Worm (Caenorhabditis elegans) whole organism, L1 larva: ENCODE results near the gene C14B1.3.

Source experiments
- C04F5.9 ChIP-seq: sonication (generic microtip); optimal IDR thresholded peaks from 2 replicates; lab custom pipeline; 2016; ENCODE audit warnings: missing genetic modification characterization, missing compliant biosample characterization
- C16A3.4 ChIP-seq: fragments of 150-350 bp; optimal IDR thresholded peaks from 2 replicates; lab custom pipeline; 2014; ENCODE audit warnings: missing biosample characterization, missing genetic modification characterization
- Y116A8C.19 ChIP-seq: sonication (generic microtip); optimal IDR thresholded peaks from 2 replicates; lab custom pipeline; 2016; ENCODE audit warnings: missing compliant biosample characterization, missing genetic modification characterization, borderline replicate concordance
- aha-1 ChIP-seq: fragments of 150-350 bp; optimal IDR thresholded peaks from 2 replicates; lab custom pipeline; 2014; ENCODE audit warnings: missing biosample characterization, missing genetic modification characterization
- alr-1 ChIP-seq: fragments of 200-800 bp; sonication (Bioruptor generic); optimal IDR thresholded peaks from 2 replicates; lab custom pipeline; 2018; ENCODE audit warnings: borderline replicate concordance, mild to moderate bottlenecking, missing genetic modification characterization, missing compliant biosample characterization
- aly-2 ChIP-seq: fragments of 150-350 bp; optimal IDR thresholded peaks from 2 replicates; lab custom pipeline; 2014; ENCODE audit warnings: missing biosample characterization, missing genetic modification characterization
- ama-1 ChIP-seq: fragments of 150-350 bp; optimal IDR thresholded peaks from 2 replicates; lab custom pipeline; 2014
- blmp-1 ChIP-seq: fragments of 150-350 bp; optimal IDR thresholded peaks from 2 replicates; lab custom pipeline; 2014; ENCODE audit warnings: missing biosample characterization, missing genetic modification characterization
- dsc-1 ChIP-seq: sonication (generic microtip); optimal IDR thresholded peaks from 2 replicates; lab custom pipeline; 2016; ENCODE audit warnings: mild to moderate bottlenecking, missing genetic modification characterization, missing compliant biosample characterization
- efl-1 ChIP-seq, 4 experiments: fragments of 150-350 bp; optimal IDR thresholded peaks in 3 of 4; peaks in 1 of 4; 1 replicate in 1 of 4; 2 replicates in 3 of 4; lab custom pipeline; 2014; ENCODE audit warnings: missing biosample characterization in 2 of 4, missing genetic modification characterization in 2 of 4, missing genetic modification reagents in 2 of 4
- egl-13 ChIP-seq: sonication (generic microtip); optimal IDR thresholded peaks from 2 replicates; lab custom pipeline; 2016; ENCODE audit warnings: missing genotype, missing genetic modification reagents, missing genetic modification characterization, missing compliant biosample characterization
- elt-2 ChIP-seq: sonication (generic microtip); optimal IDR thresholded peaks from 2 replicates; lab custom pipeline; 2016; ENCODE audit warnings: missing genetic modification characterization, mild to moderate bottlenecking, inconsistent platforms, missing compliant biosample characterization, missing genetic modification reagents
- elt-3 ChIP-seq, 6 experiments: fragments of 150-350 bp in 1 of 6; sonication (generic microtip); optimal IDR thresholded peaks; 2 replicates each; lab custom pipeline; 2017 to 2018; ENCODE audit warnings: missing biosample characterization in 6 of 6, missing genetic modification characterization in 6 of 6, inconsistent platforms in 1 of 6
- ets-5 ChIP-seq: fragments of 200-800 bp; sonication (Bioruptor generic); IDR thresholded peaks from 2 replicates; pipeline ENCODE4 v1.3.6; 2022; ENCODE audit warnings: missing genetic modification characterization, missing compliant biosample characterization
- fkh-4 ChIP-seq: sonication (generic microtip); optimal IDR thresholded peaks from 2 replicates; lab custom pipeline; 2016; ENCODE audit warnings: missing compliant biosample characterization, missing genetic modification characterization, borderline replicate concordance
- fos-1 ChIP-seq: fragments of 150-350 bp; optimal IDR thresholded peaks from 2 replicates; lab custom pipeline; 2014; ENCODE audit warnings: missing biosample characterization, missing genetic modification characterization
- jun-1 ChIP-seq: fragments of 150-350 bp; optimal IDR thresholded peaks from 2 replicates; lab custom pipeline; 2014; ENCODE audit warnings: missing biosample characterization, missing genetic modification reagents, missing genetic modification characterization
- lin-14 ChIP-seq: fragments of 200-800 bp; sonication (Bioruptor generic); optimal IDR thresholded peaks from 2 replicates; lab custom pipeline; 2018; ENCODE audit warnings: mild to moderate bottlenecking, missing genetic modification characterization, moderate library complexity, missing compliant biosample characterization
- lin-39 ChIP-seq: fragments of 150-350 bp; optimal IDR thresholded peaks from 2 replicates; lab custom pipeline; 2014; ENCODE audit warnings: missing biosample characterization, missing genetic modification reagents, missing genetic modification characterization
- mab-9 ChIP-seq: fragments of 200-800 bp; sonication (Bioruptor generic); IDR thresholded peaks from 2 replicates; pipeline ENCODE4 v1.3.6; 2022; ENCODE audit warnings: missing genetic modification reagents, missing genetic modification characterization, missing compliant biosample characterization
- mef-2 ChIP-seq: fragments of 150-350 bp; optimal IDR thresholded peaks from 2 replicates; lab custom pipeline; 2014; ENCODE audit warnings: missing biosample characterization, missing genetic modification characterization
- mep-1 ChIP-seq: fragments of 150-350 bp; optimal IDR thresholded peaks from 2 replicates; lab custom pipeline; 2014; ENCODE audit warnings: missing biosample characterization, missing genetic modification characterization
- nhr-11 ChIP-seq: fragments of 150-350 bp; optimal IDR thresholded peaks from 2 replicates; lab custom pipeline; 2014; ENCODE audit warnings: missing biosample characterization, missing genetic modification characterization
- nhr-47 ChIP-seq: sonication (generic microtip); optimal IDR thresholded peaks from 2 replicates; lab custom pipeline; 2016; ENCODE audit warnings: mild to moderate bottlenecking, missing genetic modification characterization, moderate library complexity, missing compliant biosample characterization
- nhr-90 ChIP-seq: sonication (generic microtip); optimal IDR thresholded peaks from 2 replicates; lab custom pipeline; 2016; ENCODE audit warnings: mild to moderate bottlenecking, missing genetic modification characterization, missing compliant biosample characterization; ENCODE audit not compliant: poor library complexity
- pag-3 ChIP-seq: sonication (generic microtip); optimal IDR thresholded peaks from 2 replicates; lab custom pipeline; 2017; ENCODE audit warnings: missing genetic modification characterization, mild to moderate bottlenecking, missing compliant biosample characterization, antibody characterized with exemption, borderline replicate concordance; ENCODE audit not compliant: insufficient read depth
- pax-3 ChIP-seq: fragments of 200-800 bp; sonication (Bioruptor generic); optimal IDR thresholded peaks from 2 replicates; lab custom pipeline; 2018; ENCODE audit warnings: mild to moderate bottlenecking, missing genetic modification characterization, moderate library complexity, missing compliant biosample characterization
- pqm-1 ChIP-seq: sonication (generic microtip); optimal IDR thresholded peaks from 3 replicates; lab custom pipeline; 2017; ENCODE audit warnings: missing biosample characterization, missing genetic modification characterization
- rnt-1 ChIP-seq: sonication (generic microtip); optimal IDR thresholded peaks from 2 replicates; lab custom pipeline; 2016; ENCODE audit warnings: mild to moderate bottlenecking, missing genetic modification characterization, moderate library complexity, missing compliant biosample characterization
- skn-1 ChIP-seq: fragments of 150-350 bp; optimal IDR thresholded peaks from 2 replicates; lab custom pipeline; 2014; ENCODE audit warnings: missing biosample characterization, missing genetic modification characterization
- snu-23 ChIP-seq: sonication (generic microtip); optimal IDR thresholded peaks from 2 replicates; lab custom pipeline; 2016; ENCODE audit warnings: missing genetic modification characterization, missing compliant biosample characterization
- sox-4 ChIP-seq: sonication (generic microtip); optimal IDR thresholded peaks from 2 replicates; lab custom pipeline; 2016; ENCODE audit warnings: missing genetic modification characterization, missing compliant biosample characterization
- sup-37 ChIP-seq: fragments of 200-800 bp; sonication (Bioruptor generic); optimal IDR thresholded peaks from 2 replicates; lab custom pipeline; 2018; ENCODE audit warnings: mild to moderate bottlenecking, missing genetic modification characterization, missing compliant biosample characterization
- swsn-7 ChIP-seq: sonication (generic microtip); optimal IDR thresholded peaks from 2 replicates; lab custom pipeline; 2016; ENCODE audit warnings: missing genetic modification characterization, missing compliant biosample characterization
- unc-130 ChIP-seq: fragments of 150-350 bp; optimal IDR thresholded peaks from 2 replicates; lab custom pipeline; 2017; ENCODE audit warnings: missing biosample characterization, missing genetic modification characterization, inconsistent platforms
- unc-30 ChIP-seq: sonication (generic microtip); optimal IDR thresholded peaks from 2 replicates; lab custom pipeline; 2017; ENCODE audit warnings: missing biosample characterization, missing genetic modification characterization
- unc-62 ChIP-seq: fragments of 150-350 bp; optimal IDR thresholded peaks from 2 replicates; lab custom pipeline; 2014; ENCODE audit warnings: missing biosample characterization, missing genetic modification reagents, missing genetic modification characterization
- unc-86 ChIP-seq: sonication (generic microtip); optimal IDR thresholded peaks from 2 replicates; lab custom pipeline; 2016; ENCODE audit warnings: missing genetic modification characterization, missing compliant biosample characterization
- vab-15 ChIP-seq: sonication (generic microtip); optimal IDR thresholded peaks from 2 replicates; lab custom pipeline; 2017; ENCODE audit warnings: missing genotype, mild to moderate bottlenecking, missing genetic modification characterization, missing compliant biosample characterization
- zag-1 ChIP-seq: fragments of 150-350 bp; optimal IDR thresholded peaks from 2 replicates; lab custom pipeline; 2014; ENCODE audit warnings: missing biosample characterization, missing genetic modification characterization
- zip-4 ChIP-seq: fragments of 200-800 bp; sonication (Bioruptor generic); optimal IDR thresholded peaks from 2 replicates; lab custom pipeline; 2018; ENCODE audit warnings: mild to moderate bottlenecking, missing genetic modification characterization, moderate library complexity, missing compliant biosample characterization
- ztf-11 ChIP-seq, 2 experiments: sonication (generic microtip); optimal IDR thresholded peaks; 2 replicates each; lab custom pipeline; 2016 to 2017; ENCODE audit warnings: missing genetic modification characterization in 2 of 2, missing biosample characterization in 1 of 2, missing compliant biosample characterization in 1 of 2

The C14B1.3 gene

ce11 chrIII:3679083-3679482 lies 24.3 kb upstream of the C14B1.3 start:
- TF ChIP-seq dsc-1 (tag; lab: Kevin White, UChicago) (no peak), lin-14 (GFP tag; lab: Kevin White, UChicago) (peak; percentile 47)

ce11 chrIII:3681351-3681938 lies 21.9 kb upstream of the C14B1.3 start:
- TF ChIP-seq nhr-47 (peak; percentile 16), swsn-7 (tag; lab: Kevin White, UChicago) (peak; percentile 4), egl-13 (tag; lab: Kevin White, UChicago) (peak; percentile 31), unc-86 (tag; lab: Kevin White, UChicago) (no peak), zip-4 (no peak), mef-2 (no peak), blmp-1 (tag; lab: Kevin White, UChicago) (peak; percentile 93), rnt-1 (tag; lab: Kevin White, UChicago) (no peak), Y116A8C.19 (tag; lab: Kevin White, UChicago) (no peak), lin-14 (GFP tag; lab: Kevin White, UChicago) (peak; percentile 51), unc-130 (tag; lab: Kevin White, UChicago) (no peak), pqm-1 (tag; lab: Kevin White, UChicago) (no peak), fos-1 (no peak), mab-9 (GFP tag; lab: Robert Waterston, UW) (no peak), sox-4 (tag; lab: Kevin White, UChicago) (no peak), dsc-1 (tag; lab: Kevin White, UChicago) (peak; percentile 24)

- TF ChIP-seq unc-30 (no peak), rnt-1 (tag; lab: Kevin White, UChicago) (no peak), vab-15 (tag; lab: Kevin White, UChicago) (no peak), C04F5.9 (tag; lab: Kevin White, UChicago) (no peak), ets-5 (GFP tag; lab: Robert Waterston, UW) (no peak), C16A3.4 (tag; lab: Kevin White, UChicago) (no peak), jun-1 (no peak), aly-2 (tag; lab: Kevin White, UChicago) (no peak), mep-1 (tag; lab: Kevin White, UChicago) (no peak), lin-39 (no peak)
Measured at ce11 chrIII:3682869-3683403, 20.4 kb upstream of the C14B1.3 start.

- TF ChIP-seq lin-14 (GFP tag; lab: Kevin White, UChicago) (peak; percentile 33), elt-2 (no peak), skn-1 (tag; lab: Kevin White, UChicago) (no peak), efl-1 (optimal IDR thresholded peaks at IDR 0.05; lab: Kevin White, UChicago) (no peak), efl-1 (GFP tag; optimal IDR thresholded peaks at IDR 0.05 in 1 of 2; lab: Kevin White, UChicago) (peak in 1 of 2 experiments; percentile 73), nhr-90 (tag; lab: Kevin White, UChicago) (no peak), ztf-11 (tag; optimal IDR thresholded peaks at IDR 0.05; lab: Kevin White, UChicago) (no peak), nhr-11 (tag; lab: Kevin White, UChicago) (no peak), snu-23 (GFP tag; lab: Kevin White, UChicago) (no peak), unc-30 (no peak)
Measured at ce11 chrIII:3692516-3692915, 10.8 kb upstream of the C14B1.3 start.

- TF ChIP-seq nhr-11 (tag; lab: Kevin White, UChicago) (no peak), sup-37 (GFP tag; lab: Kevin White, UChicago) (no peak), skn-1 (tag; lab: Kevin White, UChicago) (no peak), aha-1 (tag; lab: Kevin White, UChicago) (no peak), sox-4 (tag; lab: Kevin White, UChicago) (no peak), ama-1 (lab: Kevin White, UChicago) (no peak), elt-3 (tag; optimal IDR thresholded peaks at IDR 0.05; lab: Kevin White, UChicago) (no peak), alr-1 (no peak), pax-3 (tag; lab: Kevin White, UChicago) (no peak), pag-3 (tag; lab: Kevin White, UChicago) (no peak), Y116A8C.19 (tag; lab: Kevin White, UChicago) (no peak), nhr-47 (no peak), jun-1 (no peak), zag-1 (tag; lab: Kevin White, UChicago) (no peak), unc-62 (GFP tag; lab: Kevin White, UChicago) (no peak), fkh-4 (tag; lab: Kevin White, UChicago) (no peak)
- TF ChIP-seq, all 84 proteins: peak for 0
Measured at ce11 chrIII:3694572-3694971, 8.8 kb upstream of the C14B1.3 start, which contains the start of gene npr-15. TSS of gene npr-15 (minus strand) at chrIII:3694672.
